Fruit fly (Drosophila melanogaster): Measurements from ENCODE around the gene Glyp.

dm6 chr2L:2133009-2133408 lies 2.4 kb downstream of the Glyp start:
- TF ChIP-seq CG32121 (GFP tag; IDR thresholded peaks at IDR 0.05), result no peak
- no peak for TF ChIP-seq fd96Ca (GFP tag; IDR thresholded peaks at IDR 0.05)
- TF ChIP-seq CG9948 (tag; optimal IDR thresholded peaks at IDR 0.05), result no peak
- no peak for TF ChIP-seq CG4496 (GFP tag; IDR thresholded peaks at IDR 0.05)
- no peak for TF ChIP-seq CG8301 (tag; optimal IDR thresholded peaks at IDR 0.05)
- TF ChIP-seq Ets98B (GFP tag; IDR thresholded peaks at IDR 0.05), result no peak
- no peak for TF ChIP-seq EcR (GFP tag; optimal IDR thresholded peaks at IDR 0.05)
- no peak for TF ChIP-seq Pif1B (GFP tag; optimal IDR thresholded peaks at IDR 0.05)
- no peak for TF ChIP-seq CG13204 (GFP tag; optimal IDR thresholded peaks at IDR 0.05)

Data from whole organism, pupa.